Worm (Caenorhabditis elegans) whole organism, young adult: ENCODE measurements around the gene glt-5.

Experiments used
- B0261.1 ChIP-seq: sonication (generic microtip); optimal IDR thresholded peaks from 2 replicates; lab custom pipeline; 2016; ENCODE audit warnings: mild to moderate bottlenecking, missing genetic modification characterization, moderate library complexity, missing compliant biosample characterization
- C17E4.6 ChIP-seq: fragments of 200-800 bp; sonication (Bioruptor generic); IDR thresholded peaks from 2 replicates; pipeline ENCODE4 v1.3.6; 2022; ENCODE audit warnings: missing genetic modification reagents, missing genetic modification characterization, missing compliant biosample characterization
- D2030.7 ChIP-seq: fragments of 200-800 bp; sonication (Bioruptor generic); IDR thresholded peaks from 2 replicates; pipeline ENCODE4 v1.3.6; 2022; ENCODE audit warnings: missing genetic modification reagents, missing genetic modification characterization, missing compliant biosample characterization
- F23B12.7 ChIP-seq: sonication (generic microtip); optimal IDR thresholded peaks from 2 replicates; lab custom pipeline; 2017; ENCODE audit warnings: missing genetic modification characterization, mild to moderate bottlenecking, missing compliant biosample characterization, antibody characterized with exemption, moderate library complexity; ENCODE audit not compliant: insufficient read depth
- F37B4.10 ChIP-seq: fragments of 200-800 bp; sonication (Bioruptor generic); IDR thresholded peaks from 2 replicates; pipeline ENCODE4 v1.3.6; 2022; ENCODE audit warnings: missing genetic modification characterization, missing compliant biosample characterization
- T07F8.4 ChIP-seq: sonication (generic microtip); optimal IDR thresholded peaks from 2 replicates; lab custom pipeline; 2016; ENCODE audit warnings: mild to moderate bottlenecking, missing genetic modification characterization, moderate library complexity, missing compliant biosample characterization
- Y53F4B.3 ChIP-seq: fragments of 200-800 bp; sonication (Bioruptor generic); IDR thresholded peaks from 2 replicates; pipeline ENCODE4 v1.3.6; 2022; ENCODE audit warnings: missing genetic modification reagents, missing genetic modification characterization, missing compliant biosample characterization
- aptf-3 ChIP-seq: fragments of 200-800 bp; sonication (Bioruptor generic); IDR thresholded peaks from 2 replicates; pipeline ENCODE4 v1.3.6; 2022; ENCODE audit warnings: missing genetic modification characterization, missing compliant biosample characterization
- athp-1 ChIP-seq: sonication (generic microtip); optimal IDR thresholded peaks from 2 replicates; lab custom pipeline; 2017; ENCODE audit warnings: mild to moderate bottlenecking, missing genetic modification characterization, missing compliant biosample characterization
- attf-5 ChIP-seq: fragments of 200-800 bp; sonication (Bioruptor generic); optimal IDR thresholded peaks from 2 replicates; lab custom pipeline; 2018; ENCODE audit warnings: mild to moderate bottlenecking, missing genetic modification characterization, missing compliant biosample characterization
- bed-2 ChIP-seq: fragments of 200-800 bp; sonication (Bioruptor generic); IDR thresholded peaks from 2 replicates; pipeline ENCODE4 v1.3.6; 2022; ENCODE audit warnings: missing genetic modification reagents, missing genetic modification characterization, missing compliant biosample characterization
- cebp-2 ChIP-seq: fragments of 200-800 bp; sonication (Bioruptor generic); IDR thresholded peaks from 2 replicates; pipeline ENCODE4 v1.3.6; 2022; ENCODE audit warnings: missing genetic modification characterization, missing compliant biosample characterization
- ceh-27 ChIP-seq: fragments of 200-800 bp; sonication (Bioruptor generic); optimal IDR thresholded peaks from 2 replicates; lab custom pipeline; 2018; ENCODE audit warnings: mild to moderate bottlenecking, missing genetic modification characterization, moderate library complexity, missing compliant biosample characterization
- ceh-79 ChIP-seq: sonication (generic microtip); optimal IDR thresholded peaks from 2 replicates; lab custom pipeline; 2017; ENCODE audit warnings: mild to moderate bottlenecking, missing genetic modification characterization, missing compliant biosample characterization
- ceh-91 ChIP-seq: fragments of 200-800 bp; sonication (Bioruptor generic); IDR thresholded peaks from 2 replicates; pipeline ENCODE4 v1.3.6; 2022; ENCODE audit warnings: missing genetic modification reagents, missing genetic modification characterization, missing compliant biosample characterization
- die-1 ChIP-seq: sonication (generic microtip); optimal IDR thresholded peaks from 2 replicates; lab custom pipeline; 2016; ENCODE audit warnings: missing genotype, mild to moderate bottlenecking, missing genetic modification characterization, missing compliant biosample characterization
- dox-1 ChIP-seq: fragments of 200-800 bp; sonication (Bioruptor generic); IDR thresholded peaks from 2 replicates; pipeline ENCODE4 v1.3.6; 2022; ENCODE audit warnings: missing genetic modification reagents, missing genetic modification characterization, missing compliant biosample characterization
- dpff-1 ChIP-seq: sonication (generic microtip); optimal IDR thresholded peaks from 2 replicates; lab custom pipeline; 2017; ENCODE audit warnings: mild to moderate bottlenecking, missing genetic modification characterization, missing compliant biosample characterization
- dpl-1 ChIP-seq: fragments of 150-350 bp; optimal IDR thresholded peaks from 2 replicates; lab custom pipeline; 2014; ENCODE audit warnings: missing biosample characterization, missing genetic modification reagents, missing genetic modification characterization
- egl-44 ChIP-seq: fragments of 200-800 bp; sonication (Bioruptor generic); IDR thresholded peaks from 2 replicates; pipeline ENCODE4 v1.3.6; 2022; ENCODE audit warnings: missing genetic modification reagents, missing genetic modification characterization, missing compliant biosample characterization
- gei-17 ChIP-seq: fragments of 200-800 bp; sonication (Bioruptor generic); optimal IDR thresholded peaks from 2 replicates; lab custom pipeline; 2018; ENCODE audit warnings: mild to moderate bottlenecking, missing genetic modification characterization, missing compliant biosample characterization
- him-1 ChIP-seq: sonication (generic microtip); optimal IDR thresholded peaks from 2 replicates; lab custom pipeline; 2016; ENCODE audit warnings: missing genotype, missing genetic modification reagents, missing genetic modification characterization, missing compliant biosample characterization
- hlh-12 ChIP-seq: sonication (generic microtip); optimal IDR thresholded peaks from 2 replicates; lab custom pipeline; 2016; ENCODE audit warnings: missing genetic modification characterization, missing compliant biosample characterization
- hlh-26 ChIP-seq: fragments of 200-800 bp; sonication (Bioruptor generic); conservative IDR thresholded peaks from 2 replicates; pipeline ENCODE4 v1.3.6; 2022; ENCODE audit warnings: missing genetic modification reagents, missing genetic modification characterization, missing compliant biosample characterization
- lag-1 ChIP-seq: fragments of 200-800 bp; sonication (Bioruptor generic); IDR thresholded peaks from 2 replicates; pipeline ENCODE4 v1.3.6; 2022; ENCODE audit warnings: missing genetic modification reagents, missing genetic modification characterization, missing compliant biosample characterization
- lin-54 ChIP-seq: fragments of 200-800 bp; sonication (Bioruptor generic); optimal IDR thresholded peaks from 2 replicates; lab custom pipeline; 2018; ENCODE audit warnings: mild to moderate bottlenecking, missing genetic modification characterization, missing compliant biosample characterization
- lsl-1 ChIP-seq: fragments of 200-800 bp; sonication (Bioruptor generic); optimal IDR thresholded peaks from 2 replicates; lab custom pipeline; 2018; ENCODE audit warnings: mild to moderate bottlenecking, missing genetic modification characterization, moderate library complexity, missing compliant biosample characterization
- lsy-27 ChIP-seq: sonication (generic microtip); optimal IDR thresholded peaks from 2 replicates; lab custom pipeline; 2017; ENCODE audit warnings: missing genetic modification characterization, mild to moderate bottlenecking, missing compliant biosample characterization, antibody characterized with exemption, missing genotype, borderline replicate concordance; ENCODE audit not compliant: insufficient read depth
- madf-10 ChIP-seq: sonication (generic microtip); optimal IDR thresholded peaks from 2 replicates; lab custom pipeline; 2016; ENCODE audit warnings: mild to moderate bottlenecking, missing genetic modification characterization, missing compliant biosample characterization
- madf-6 ChIP-seq: fragments of 200-800 bp; sonication (Bioruptor generic); IDR thresholded peaks from 2 replicates; pipeline ENCODE4 v1.3.6; 2022; ENCODE audit warnings: missing genetic modification reagents, missing genetic modification characterization, missing compliant biosample characterization
- mel-28 ChIP-seq: sonication (generic microtip); optimal IDR thresholded peaks from 2 replicates; lab custom pipeline; 2016; ENCODE audit warnings: borderline replicate concordance, mild to moderate bottlenecking, missing genetic modification characterization, missing compliant biosample characterization
- mxl-1 ChIP-seq: sonication (generic microtip); optimal IDR thresholded peaks from 2 replicates; lab custom pipeline; 2016; ENCODE audit warnings: missing genetic modification characterization, missing compliant biosample characterization
- nfyb-1 ChIP-seq: fragments of 200-800 bp; sonication (Bioruptor generic); IDR thresholded peaks from 2 replicates; pipeline ENCODE4 v1.3.6; 2022; ENCODE audit warnings: missing genetic modification reagents, missing genetic modification characterization, missing compliant biosample characterization
- nhr-90 ChIP-seq: sonication (generic microtip); optimal IDR thresholded peaks from 2 replicates; lab custom pipeline; 2016; ENCODE audit warnings: missing genotype, mild to moderate bottlenecking, missing genetic modification characterization, missing compliant biosample characterization
- pbrm-1 ChIP-seq: fragments of 200-800 bp; sonication (Bioruptor generic); IDR thresholded peaks from 2 replicates; pipeline ENCODE4 v1.3.6; 2022; ENCODE audit warnings: missing genetic modification reagents, missing genetic modification characterization, missing compliant biosample characterization
- pha-4 ChIP-seq: fragments of 150-350 bp; sonication (generic microtip); optimal IDR thresholded peaks from 2 replicates; lab custom pipeline; 2014; ENCODE audit warnings: missing biosample characterization, missing genetic modification reagents, missing genetic modification characterization
- rcor-1 ChIP-seq: fragments of 200-800 bp; sonication (Bioruptor generic); IDR thresholded peaks from 2 replicates; pipeline ENCODE4 v1.3.6; 2022; ENCODE audit warnings: missing genetic modification reagents, missing genetic modification characterization, missing compliant biosample characterization
- rec-8 ChIP-seq, 2 experiments: sonication (generic microtip); optimal IDR thresholded peaks; 2 replicates each; lab custom pipeline; 2016; ENCODE audit warnings: mild to moderate bottlenecking in 2 of 2, missing genetic modification characterization in 2 of 2, missing genetic modification reagents in 2 of 2, missing genotype in 2 of 2, missing biosample characterization in 1 of 2, missing compliant biosample characterization in 1 of 2, moderate library complexity in 1 of 2
- rpc-1 ChIP-seq, 2 experiments: fragments of 150-350 bp in 1 of 2; sonication (generic microtip) in 1 of 2; optimal IDR thresholded peaks; 2 replicates each; lab custom pipeline; 2014 to 2018; ENCODE audit warnings: missing biosample characterization in 1 of 2, missing genetic modification characterization in 1 of 2, missing genetic modification reagents in 1 of 2, missing genotype in 1 of 2
- snpc-1.3 ChIP-seq: sonication (generic microtip); optimal IDR thresholded peaks from 2 replicates; lab custom pipeline; 2017; ENCODE audit warnings: missing genetic modification characterization, mild to moderate bottlenecking, missing compliant biosample characterization, antibody characterized with exemption, moderate library complexity, missing genotype, missing genetic modification reagents; ENCODE audit not compliant: insufficient read depth
- snpc-3.4 ChIP-seq: sonication (generic microtip); optimal IDR thresholded peaks from 2 replicates; lab custom pipeline; 2017; ENCODE audit warnings: missing genetic modification characterization, mild to moderate bottlenecking, missing compliant biosample characterization, antibody characterized with exemption, moderate library complexity, missing genotype, missing genetic modification reagents
- tbp1 ChIP-seq: fragments of 200-800 bp; sonication (Bioruptor generic); optimal IDR thresholded peaks from 2 replicates; lab custom pipeline; 2018; ENCODE audit warnings: mild to moderate bottlenecking, missing genetic modification characterization, missing compliant biosample characterization
- tbx-9 ChIP-seq: sonication (generic microtip); optimal IDR thresholded peaks from 2 replicates; lab custom pipeline; 2016; ENCODE audit warnings: borderline replicate concordance, missing genetic modification characterization, inconsistent platforms, missing compliant biosample characterization
- tlf-1 ChIP-seq: fragments of 200-800 bp; sonication (Bioruptor generic); optimal IDR thresholded peaks from 2 replicates; lab custom pipeline; 2018; ENCODE audit warnings: mild to moderate bottlenecking, missing genetic modification characterization, missing compliant biosample characterization
- unc-130 ChIP-seq: sonication (generic microtip); optimal IDR thresholded peaks from 2 replicates; lab custom pipeline; 2016; ENCODE audit warnings: missing genetic modification reagents, missing genetic modification characterization, missing compliant biosample characterization
- ztf-22 ChIP-seq: fragments of 200-800 bp; sonication (Bioruptor generic); optimal IDR thresholded peaks from 2 replicates; lab custom pipeline; 2018; ENCODE audit warnings: mild to moderate bottlenecking, missing genetic modification characterization, moderate library complexity, missing compliant biosample characterization
- ztf-25 ChIP-seq: fragments of 200-800 bp; sonication (Bioruptor generic); IDR thresholded peaks from 2 replicates; pipeline ENCODE4 v1.3.6; 2022; ENCODE audit warnings: missing genetic modification reagents, missing genetic modification characterization, missing compliant biosample characterization

glt-5 gene

ce11 chrII:9713083-9713482 lies 4.4 kb upstream of the glt-5 start (continued):
- TF ChIP-seq D2030.7 (GFP tag; lab: Robert Waterston, UW) (peak; percentile 59), lin-54 (GFP tag; lab: Kevin White, UChicago) (peak; percentile 11), lsy-27 (tag; lab: Kevin White, UChicago) (peak; percentile 44), die-1 (tag; lab: Kevin White, UChicago) (peak; percentile 58), tbp1 (peak; percentile 95), nhr-90 (tag; lab: Kevin White, UChicago) (peak; percentile 35), snpc-1.3 (tag; lab: Kevin White, UChicago) (peak; percentile 33), rec-8 (tag; optimal IDR thresholded peaks at IDR 0.05; lab: Kevin White, UChicago) (peak in 1 of 2 experiments; percentile 39), hlh-26 (GFP tag; lab: Robert Waterston, UW) (no peak), pha-4 (tag; lab: Kevin White, UChicago) (no peak), ztf-25 (GFP tag; lab: Robert Waterston, UW) (peak; percentile 71; the same call in 1 of the 2 replicates), tbx-9 (tag; lab: Kevin White, UChicago) (no peak), snpc-3.4 (tag; lab: Kevin White, UChicago) (peak; percentile 55), rpc-1 (optimal IDR thresholded peaks at IDR 0.05; lab: Kevin White, UChicago) (peak; percentile 73), rpc-1 (tag; optimal IDR thresholded peaks at IDR 0.05; lab: Kevin White, UChicago) (peak; percentile 94), lsl-1 (GFP tag; lab: Kevin White, UChicago) (peak; percentile 23), madf-6 (peak; percentile 35; the same call in 1 of the 2 replicates), tlf-1 (GFP tag; lab: Kevin White, UChicago) (no peak), attf-5 (GFP tag; lab: Kevin White, UChicago) (peak; percentile 33), F23B12.7 (peak; percentile 71), him-1 (peak; percentile 32), dpl-1 (peak; percentile 13), B0261.1 (peak; percentile 70), Y53F4B.3 (peak; percentile 20; the same call in 1 of the 2 replicates)
- TF ChIP-seq, all 124 proteins: peak for 28

- TF ChIP-seq hlh-12 (tag; lab: Kevin White, UChicago): no peak
- no peak for TF ChIP-seq lag-1
- no peak for TF ChIP-seq C17E4.6 (GFP tag; lab: Robert Waterston, UW)
- TF ChIP-seq F23B12.7: peak; percentile 32
- TF ChIP-seq rcor-1 (GFP tag; lab: Robert Waterston, UW): no peak
- no peak for TF ChIP-seq mxl-1 (tag; lab: Kevin White, UChicago)
- TF ChIP-seq mel-28 (tag; lab: Kevin White, UChicago): no peak
- no peak for TF ChIP-seq bed-2 (GFP tag; lab: Robert Waterston, UW)
- no peak for TF ChIP-seq unc-130 (GFP tag; lab: Kevin White, UChicago)
- TF ChIP-seq dox-1 (GFP tag; lab: Robert Waterston, UW): no peak
- TF ChIP-seq ceh-91 (GFP tag; lab: Robert Waterston, UW): no peak
- TF ChIP-seq B0261.1: no peak
- no peak for TF ChIP-seq athp-1 (tag; lab: Kevin White, UChicago)
- no peak for TF ChIP-seq T07F8.4 (tag; lab: Kevin White, UChicago)
- TF ChIP-seq Y53F4B.3: no peak
- no peak for TF ChIP-seq ceh-79 (tag; lab: Kevin White, UChicago)
- peak; percentile 8 for TF ChIP-seq dpl-1
- no peak for TF ChIP-seq rec-8 (tag; optimal IDR thresholded peaks at IDR 0.05; lab: Kevin White, UChicago)
- TF ChIP-seq pbrm-1 (GFP tag; lab: Robert Waterston, UW): no peak
- TF ChIP-seq nhr-90 (tag; lab: Kevin White, UChicago): no peak
- TF ChIP-seq him-1: no peak
- no peak for TF ChIP-seq ztf-22 (GFP tag; lab: Kevin White, UChicago)
- no peak for TF ChIP-seq gei-17 (GFP tag; lab: Kevin White, UChicago)
- TF ChIP-seq cebp-2 (GFP tag; lab: Robert Waterston, UW): no peak
- TF ChIP-seq madf-10 (tag; lab: Kevin White, UChicago): no peak
- TF ChIP-seq ceh-27 (GFP tag; lab: Kevin White, UChicago): no peak
- TF ChIP-seq nfyb-1 (GFP tag; lab: Robert Waterston, UW): no peak
- no peak for TF ChIP-seq F37B4.10
- no peak for TF ChIP-seq dpff-1 (tag; lab: Kevin White, UChicago)
- no peak for TF ChIP-seq egl-44 (GFP tag; lab: Robert Waterston, UW)
- no peak for TF ChIP-seq aptf-3
Observed at ce11 chrII:9706207-9706606, 2.5 kb downstream of the glt-5 start, which contains the start of gene Y53C12A.3. Gene Y53C12A.3, minus strand, starts transcription at chrII:9706240.
